Fruit fly (Drosophila melanogaster) whole organism, prepupa: Measurements from ENCODE around the gene msi.

Experiments used
- CG32006 ChIP-seq: fragments of 200-800 bp; sonication (Bioruptor generic); optimal IDR thresholded peaks from 3 replicates; lab custom pipeline; 2017; ENCODE audit warnings: missing biosample characterization, mild to moderate bottlenecking, missing genetic modification characterization
- CG4318 ChIP-seq: fragments of 200-800 bp; sonication (Bioruptor generic); optimal IDR thresholded peaks from 3 replicates; lab custom pipeline; 2017; ENCODE audit warnings: missing biosample characterization, mild to moderate bottlenecking, missing genetic modification characterization
- CG6854 ChIP-seq: fragments of 200-800 bp; sonication (Bioruptor generic); optimal IDR thresholded peaks from 2 replicates; lab custom pipeline; 2017; ENCODE audit warnings: missing biosample characterization, mild to moderate bottlenecking, missing genetic modification characterization
- Gug ChIP-seq: fragments of 200-800 bp; sonication (Bioruptor generic); IDR thresholded peaks from 2 replicates; pipeline ENCODE4 v1.3.6; 2022; ENCODE audit warnings: missing biosample characterization, missing genetic modification characterization
- Hr4 ChIP-seq: fragments of 200-800 bp; sonication (Bioruptor generic); optimal IDR thresholded peaks from 3 replicates; lab custom pipeline; 2016; ENCODE audit warnings: missing biosample characterization, missing genetic modification characterization

dm6 chr3R:25550428-25550827, 34.5 kb downstream of the msi start:
- TF ChIP-seq Gug (GFP tag; lab: Robert Waterston, UW) (no peak), CG32006 (GFP tag; lab: Kevin White, UChicago) (no peak), Hr4 (GFP tag; lab: Kevin White, UChicago) (no peak), CG6854 (GFP tag; lab: Kevin White, UChicago) (no peak), CG4318 (no peak)
